Worm (Caenorhabditis elegans) whole organism, early embryonic: ENCODE results near the gene rict-1.

ENCODE experiments used
- B0310.2 ChIP-seq: sonication (generic microtip); optimal IDR thresholded peaks from 2 replicates; lab custom pipeline; 2016; ENCODE audit warnings: mild to moderate bottlenecking, missing genetic modification characterization, missing compliant biosample characterization
- F13C5.2 ChIP-seq: sonication (generic microtip); optimal IDR thresholded peaks from 2 replicates; lab custom pipeline; 2017; ENCODE audit warnings: mild to moderate bottlenecking, missing genetic modification characterization, inconsistent platforms, missing compliant biosample characterization
- aly-1 ChIP-seq: sonication (generic microtip); optimal IDR thresholded peaks from 2 replicates; lab custom pipeline; 2016; ENCODE audit warnings: missing genetic modification characterization, missing compliant biosample characterization
- ama-1 ChIP-seq: fragments of 150-350 bp; optimal IDR thresholded peaks from 2 replicates; lab custom pipeline; 2014
- ceh-13 ChIP-seq: fragments of 200-800 bp; sonication (Bioruptor generic); optimal IDR thresholded peaks from 2 replicates; lab custom pipeline; 2018; ENCODE audit warnings: mild to moderate bottlenecking, missing genetic modification characterization, missing compliant biosample characterization
- ceh-36 ChIP-seq: sonication (generic microtip); optimal IDR thresholded peaks from 2 replicates; lab custom pipeline; 2016; ENCODE audit warnings: missing genetic modification characterization, inconsistent platforms, missing compliant biosample characterization
- ets-7 ChIP-seq: sonication (generic microtip); optimal IDR thresholded peaks from 2 replicates; lab custom pipeline; 2016; ENCODE audit warnings: missing genotype, missing genetic modification characterization, missing compliant biosample characterization
- flt-1 ChIP-seq: fragments of 200-800 bp; sonication (Bioruptor generic); IDR thresholded peaks from 2 replicates; pipeline ENCODE4 v1.3.6; 2022; ENCODE audit warnings: missing genetic modification characterization, missing compliant biosample characterization
- hnd-1 ChIP-seq: sonication (generic microtip); optimal IDR thresholded peaks from 2 replicates; lab custom pipeline; 2016; ENCODE audit warnings: missing genetic modification characterization, missing compliant biosample characterization
- pes-1 ChIP-seq: fragments of 200-800 bp; sonication (Bioruptor generic); IDR thresholded peaks from 2 replicates; pipeline ENCODE4 v1.3.6; 2022; ENCODE audit warnings: missing genetic modification reagents, missing genetic modification characterization, missing compliant biosample characterization
- sea-1 ChIP-seq: fragments of 200-800 bp; sonication (Bioruptor generic); conservative IDR thresholded peaks from 2 replicates; pipeline ENCODE4 v1.3.6; 2022; ENCODE audit warnings: missing genetic modification characterization, missing compliant biosample characterization
- tbx-11 ChIP-seq: fragments of 200-800 bp; sonication (Bioruptor generic); IDR thresholded peaks from 2 replicates; pipeline ENCODE4 v1.3.6; 2022; ENCODE audit warnings: missing genetic modification characterization, missing compliant biosample characterization
- tbx-37 ChIP-seq: fragments of 200-800 bp; sonication (Bioruptor generic); conservative IDR thresholded peaks from 2 replicates; pipeline ENCODE4 v1.3.6; 2022; ENCODE audit warnings: missing genetic modification reagents, missing genetic modification characterization, missing compliant biosample characterization
- tra-4 ChIP-seq: sonication (generic microtip); optimal IDR thresholded peaks from 2 replicates; lab custom pipeline; 2017; ENCODE audit warnings: missing genetic modification characterization, missing compliant biosample characterization

DNA sequence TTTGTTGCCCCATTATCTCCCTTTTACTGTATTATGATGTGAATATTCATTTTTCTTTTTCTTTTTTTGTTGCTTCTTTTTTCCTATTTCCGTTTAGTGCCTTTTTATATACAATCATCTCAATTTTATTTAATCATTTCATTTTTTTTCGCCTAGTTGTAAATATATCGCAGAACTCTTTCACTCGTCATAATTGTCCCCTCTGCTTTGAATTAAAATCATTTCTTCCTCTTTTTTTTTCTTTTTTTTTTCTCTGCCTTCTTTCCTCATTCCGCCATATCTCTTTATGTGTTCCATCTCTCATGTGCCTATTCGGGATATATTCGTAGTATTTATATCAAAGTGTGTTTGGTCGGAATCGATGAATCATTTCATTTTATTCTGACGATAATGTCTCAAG is 25.5 kb downstream of the rict-1 start, which contains the start of gene Y81G3A.4:
- no peak for TF ChIP-seq flt-1 (GFP tag; lab: Robert Waterston, UW)
- TF ChIP-seq pes-1 (GFP tag; lab: Robert Waterston, UW), result no peak
- TF ChIP-seq ama-1 (lab: Kevin White, UChicago), result no peak
- no peak for TF ChIP-seq ceh-36 (tag; lab: Kevin White, UChicago)
- TF ChIP-seq sea-1 (GFP tag; lab: Robert Waterston, UW), result no peak
- no peak for TF ChIP-seq ceh-13 (GFP tag; lab: Kevin White, UChicago)
- no peak for TF ChIP-seq F13C5.2
- no peak for TF ChIP-seq tbx-11 (GFP tag; lab: Robert Waterston, UW)
- TF ChIP-seq tra-4, result no peak
- no peak for TF ChIP-seq hnd-1 (tag; lab: Kevin White, UChicago)
- TF ChIP-seq aly-1 (tag; lab: Kevin White, UChicago), result no peak
- no peak for TF ChIP-seq B0310.2 (tag; lab: Kevin White, UChicago)
- TF ChIP-seq ets-7 (tag; lab: Kevin White, UChicago), result no peak
- TF ChIP-seq tbx-37, result no peak
